Comparison of ENCODE assay signal across 2 fruit fly cellular contexts in the genomic region with DNA sequence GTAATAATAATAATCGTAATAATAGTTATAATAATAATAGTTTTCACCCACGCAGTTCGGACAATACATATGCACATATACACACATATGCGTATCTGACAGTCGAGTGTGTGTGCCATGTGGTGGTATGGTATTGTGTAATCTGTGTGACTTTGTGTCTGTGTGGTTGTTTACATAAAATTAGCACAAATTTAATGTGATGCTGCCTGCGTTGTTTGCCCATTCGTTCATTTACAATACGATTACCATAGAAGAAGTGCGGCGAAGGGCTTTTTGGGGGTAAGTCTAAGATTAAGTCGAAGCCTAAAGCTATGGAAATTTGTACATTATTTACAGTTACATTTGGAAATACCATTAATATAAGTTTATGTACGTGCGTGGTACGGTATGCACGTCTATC.
TF ChIP-seq lines count a peak whose summit lies in the region.

No protein-coding gene starts in this region.

- TF ChIP-seq CTCF in whole organism, embryonic (GFP tag; optimal IDR thresholded peaks at IDR 0.05; lab: Kevin White, UChicago) = no peak

TF ChIP-seq in whole organism, embryonic, 481 proteins besides CTCF, POLR2A, EP300 and RAD21 (continues in another document):
- no peak for TF ChIP-seq Aef1 (GFP tag; IDR thresholded peaks at IDR 0.05; lab: Robert Waterston, UW)
- TF ChIP-seq disco-r (GFP tag; optimal IDR thresholded peaks at IDR 0.05; lab: Kevin White, UChicago) = no peak
- TF ChIP-seq Hmr (GFP tag; optimal IDR thresholded peaks at IDR 0.05; lab: Kevin White, UChicago) = peak; percentile 0
- TF ChIP-seq twi (tag; optimal IDR thresholded peaks at IDR 0.05; lab: Kevin White, UChicago) = no peak
- TF ChIP-seq cwo (GFP tag; optimal IDR thresholded peaks at IDR 0.05; lab: Kevin White, UChicago) = no peak
- 0 out of 2 replicates have a peak, but pooled peaks have one; percentile 9 for TF ChIP-seq vvl (GFP tag; IDR thresholded peaks at IDR 0.05; lab: Robert Waterston, UW)
- no peak for TF ChIP-seq Lpt (GFP tag; optimal IDR thresholded peaks at IDR 0.05; lab: Kevin White, UChicago)
- TF ChIP-seq cg (GFP tag; optimal IDR thresholded peaks at IDR 0.05; lab: Kevin White, UChicago) = peak; percentile 34
- no peak for TF ChIP-seq Mes4 (GFP tag; optimal IDR thresholded peaks at IDR 0.05; lab: Kevin White, UChicago)
- no peak for TF ChIP-seq Dip2 (GFP tag; IDR thresholded peaks at IDR 0.05; lab: Robert Waterston, UW)
- no peak for TF ChIP-seq CG7987 (GFP tag; optimal IDR thresholded peaks at IDR 0.05; lab: Kevin White, UChicago)
- no peak for TF ChIP-seq CG15601 (tag; optimal IDR thresholded peaks at IDR 0.05; lab: Kevin White, UChicago)
- no peak for TF ChIP-seq Abd-B (GFP tag; optimal IDR thresholded peaks at IDR 0.05; lab: Kevin White, UChicago)
- TF ChIP-seq jumu (GFP tag; optimal IDR thresholded peaks at IDR 0.05; lab: Kevin White, UChicago) = no peak
- TF ChIP-seq NC2β (GFP tag; optimal IDR thresholded peaks at IDR 0.05; lab: Kevin White, UChicago) = no peak
- TF ChIP-seq CG8765 (GFP tag; IDR thresholded peaks at IDR 0.05; lab: Robert Waterston, UW) = no peak
- no peak for TF ChIP-seq pan (optimal IDR thresholded peaks at IDR 0.05; lab: Kevin White, UChicago)
- peak in 1 of 2 experiments; percentile 31 for TF ChIP-seq pan (GFP tag; optimal IDR thresholded peaks at IDR 0.05 in 1 of 2, IDR thresholded peaks at IDR 0.05 in 1 of 2)
- no peak for TF ChIP-seq Lhr (GFP tag; optimal IDR thresholded peaks at IDR 0.05; lab: Kevin White, UChicago)
- TF ChIP-seq CG7357 (GFP tag; IDR thresholded peaks at IDR 0.05; lab: Robert Waterston, UW) = no peak
- no peak for TF ChIP-seq ems (GFP tag; optimal IDR thresholded peaks at IDR 0.05; lab: Kevin White, UChicago)
- TF ChIP-seq stwl (tag; optimal IDR thresholded peaks at IDR 0.05; lab: Kevin White, UChicago) = no peak
- no peak for TF ChIP-seq pum (GFP tag; optimal IDR thresholded peaks at IDR 0.05; lab: Kevin White, UChicago)
- no peak for TF ChIP-seq zf30C (GFP tag; optimal IDR thresholded peaks at IDR 0.05; lab: Kevin White, UChicago)
- TF ChIP-seq Sin3A (optimal IDR thresholded peaks at IDR 0.05; lab: Kevin White, UChicago) = no peak
- no peak for TF ChIP-seq CG13287 (GFP tag; IDR thresholded peaks at IDR 0.05; lab: Robert Waterston, UW; ENCODE audit: partially characterized antibody)
- no peak for TF ChIP-seq pzg (GFP tag; optimal IDR thresholded peaks at IDR 0.05; lab: Kevin White, UChicago)
- TF ChIP-seq Med (GFP tag; lab: Kevin White, UChicago) = peak; percentile 70
- no peak for TF ChIP-seq exex (tag; optimal IDR thresholded peaks at IDR 0.05; lab: Kevin White, UChicago)
- TF ChIP-seq CG1647 (GFP tag; optimal IDR thresholded peaks at IDR 0.05; lab: Kevin White, UChicago) = no peak
- TF ChIP-seq bab2 (GFP tag; optimal IDR thresholded peaks at IDR 0.05; lab: Kevin White, UChicago) = no peak
- TF ChIP-seq dati (GFP tag; IDR thresholded peaks at IDR 0.05; lab: Robert Waterston, UW) = no peak
- TF ChIP-seq tna (GFP tag; IDR thresholded peaks at IDR 0.05; lab: Robert Waterston, UW; ENCODE audit: partially characterized antibody) = no peak
- no peak for TF ChIP-seq sr (GFP tag; IDR thresholded peaks at IDR 0.05; lab: Robert Waterston, UW)
- no peak for TF ChIP-seq unc-4 (GFP tag; IDR thresholded peaks at IDR 0.05; lab: Robert Waterston, UW; ENCODE audit: partially characterized antibody)
- no peak for TF ChIP-seq CG2199 (GFP tag; IDR thresholded peaks at IDR 0.05; lab: Robert Waterston, UW)
- no peak for TF ChIP-seq Dll (GFP tag; IDR thresholded peaks at IDR 0.05; lab: Robert Waterston, UW; ENCODE audit: partially characterized antibody)
- TF ChIP-seq Dek (tag; optimal IDR thresholded peaks at IDR 0.05; lab: Kevin White, UChicago) = no peak
- no peak for TF ChIP-seq CG2129 (GFP tag; IDR thresholded peaks at IDR 0.05; lab: Robert Waterston, UW; ENCODE audit: partially characterized antibody)
- no peak for TF ChIP-seq p53 (GFP tag; optimal IDR thresholded peaks at IDR 0.05; lab: Kevin White, UChicago)
- no peak for TF ChIP-seq CG16863 (GFP tag; optimal IDR thresholded peaks at IDR 0.05; lab: Kevin White, UChicago)
- TF ChIP-seq Sox100B (GFP tag; optimal IDR thresholded peaks at IDR 0.05; lab: Kevin White, UChicago) = no peak
- peak; percentile 1 for TF ChIP-seq CG1233 (GFP tag; optimal IDR thresholded peaks at IDR 0.05; lab: Kevin White, UChicago)
- no peak for TF ChIP-seq Rx (GFP tag; IDR thresholded peaks at IDR 0.05; lab: Robert Waterston, UW)
- no peak for TF ChIP-seq CG33557 (GFP tag; optimal IDR thresholded peaks at IDR 0.05; lab: Kevin White, UChicago)

TF ChIP-seq in whole organism, prepupa, 60 proteins besides CTCF, POLR2A, EP300 and RAD21:
- TF ChIP-seq fkh (GFP tag; optimal IDR thresholded peaks at IDR 0.05; lab: Kevin White, UChicago) = peak; percentile 77
- no peak for TF ChIP-seq ss (GFP tag; optimal IDR thresholded peaks at IDR 0.05; lab: Kevin White, UChicago)
